Fruit fly (Drosophila melanogaster) whole organism, embryonic: ENCODE results near the gene lili.

Experiments used
- Ada2b ChIP-seq: fragments of 200-800 bp; sonication (Bioruptor generic); IDR thresholded peaks from 2 replicates; pipeline ENCODE4 v1.3.6; 2022; ENCODE audit warnings: missing biosample characterization, missing genetic modification characterization
- Awh ChIP-seq: fragments of 200-800 bp; sonication (Bioruptor generic); IDR thresholded peaks from 2 replicates; pipeline ENCODE4, ENCODE4 v1.3.6; 2022; ENCODE audit warnings: missing biosample characterization, missing genetic modification characterization
- CG11696 ChIP-seq: fragments of 200-800 bp; sonication (Bioruptor generic); IDR thresholded peaks from 2 replicates; pipeline ENCODE4 v1.3.6; 2022; ENCODE audit warnings: missing biosample characterization, missing genetic modification characterization
- CG12299 ChIP-seq: fragments of 200-800 bp; sonication (Bioruptor generic); optimal IDR thresholded peaks from 2 replicates; lab custom pipeline; 2018; ENCODE audit warnings: missing biosample characterization, mild to moderate bottlenecking, missing genetic modification characterization
- CG13123 ChIP-seq: fragments of 200-800 bp; sonication (Bioruptor generic); optimal IDR thresholded peaks from 2 replicates; lab custom pipeline; 2016; ENCODE audit warnings: missing biosample characterization, missing genetic modification characterization
- CG13894 ChIP-seq: fragments of 200-800 bp; sonication (Bioruptor generic); optimal IDR thresholded peaks from 3 replicates; lab custom pipeline; 2018; ENCODE audit warnings: missing biosample characterization, mild to moderate bottlenecking, missing genetic modification characterization, moderate library complexity
- CG15073 ChIP-seq: fragments of 200-800 bp; sonication (Bioruptor generic); optimal IDR thresholded peaks from 2 replicates; lab custom pipeline; 2016; ENCODE audit warnings: missing biosample characterization, missing genetic modification characterization
- CG17359 ChIP-seq: fragments of 200-800 bp; sonication (Bioruptor generic); optimal IDR thresholded peaks from 3 replicates; lab custom pipeline; 2018; ENCODE audit warnings: missing biosample characterization, mild to moderate bottlenecking, missing genetic modification characterization, moderate library complexity
- CG18599 ChIP-seq: fragments of 200-800 bp; sonication (Bioruptor generic); optimal IDR thresholded peaks from 3 replicates; lab custom pipeline; 2017; ENCODE audit warnings: missing biosample characterization, missing genetic modification characterization, mild to moderate bottlenecking, moderate library complexity, missing genetic modification reagents
- CG30020 ChIP-seq: fragments of 200-800 bp; optimal IDR thresholded peaks from 2 replicates; lab custom pipeline; 2019; ENCODE audit warnings: missing biosample characterization, mild to moderate bottlenecking, missing genetic modification characterization, moderate library complexity
- CG30431 ChIP-seq: fragments of 200-800 bp; sonication (Bioruptor generic); optimal IDR thresholded peaks from 2 replicates; lab custom pipeline; 2017; ENCODE audit warnings: missing biosample characterization, missing genetic modification characterization
- CG43689 ChIP-seq: fragments of 200-800 bp; sonication (Bioruptor generic); IDR thresholded peaks from 2 replicates; pipeline ENCODE4 v1.3.6; 2022; ENCODE audit warnings: missing biosample characterization, missing genetic modification characterization
- CG4820 ChIP-seq: fragments of 200-800 bp; sonication (Bioruptor generic); optimal IDR thresholded peaks from 3 replicates; lab custom pipeline; 2016; ENCODE audit warnings: missing biosample characterization, missing genetic modification characterization
- CG6175 ChIP-seq: fragments of 200-800 bp; sonication (Bioruptor generic); IDR thresholded peaks from 3 replicates; pipeline ENCODE4 v1.3.6; 2022; ENCODE audit warnings: missing biosample characterization, missing genetic modification characterization
- Chrac-16 ChIP-seq: fragments of 200-800 bp; sonication (Bioruptor generic); optimal IDR thresholded peaks from 3 replicates; lab custom pipeline; 2016; ENCODE audit warnings: missing biosample characterization, missing genetic modification characterization
- D19B ChIP-seq: fragments of 200-800 bp; sonication (Bioruptor generic); optimal IDR thresholded peaks from 2 replicates; lab custom pipeline; 2017; ENCODE audit warnings: missing biosample characterization, mild to moderate bottlenecking, missing genetic modification characterization
- H2.0 ChIP-seq: fragments of 200-800 bp; sonication (Bioruptor generic); IDR thresholded peaks from 2 replicates; pipeline ENCODE4 v1.3.6; 2022; ENCODE audit warnings: missing biosample characterization, missing genetic modification characterization
- HLH54F ChIP-seq: fragments of 200-800 bp; sonication (Bioruptor generic); optimal IDR thresholded peaks from 3 replicates; lab custom pipeline; 2016; ENCODE audit warnings: missing biosample characterization, missing genetic modification characterization
- Hr3 ChIP-seq: fragments of 200-800 bp; sonication (Bioruptor generic); optimal IDR thresholded peaks from 3 replicates; lab custom pipeline; 2016; ENCODE audit warnings: missing biosample characterization, missing genetic modification characterization
- Hsf ChIP-seq: fragments of 200-800 bp; sonication (Bioruptor generic); optimal IDR thresholded peaks from 3 replicates; lab custom pipeline; 2016; ENCODE audit warnings: missing biosample characterization, missing genetic modification characterization
- Max ChIP-seq: fragments of 200-800 bp; sonication (Bioruptor generic); optimal IDR thresholded peaks from 2 replicates; lab custom pipeline; 2016; ENCODE audit warnings: missing biosample characterization, mild to moderate bottlenecking, missing genetic modification characterization
- NC2β ChIP-seq: fragments of 200-800 bp; sonication (Bioruptor generic); optimal IDR thresholded peaks from 2 replicates; lab custom pipeline; 2016; ENCODE audit warnings: missing biosample characterization, missing genetic modification characterization
- NK7.1 ChIP-seq: fragments of 200-800 bp; sonication (Bioruptor generic); optimal IDR thresholded peaks from 3 replicates; lab custom pipeline; 2016; ENCODE audit warnings: missing biosample characterization, missing genetic modification characterization
- Nf-YB ChIP-seq: fragments of 200-800 bp; sonication (Bioruptor generic); optimal IDR thresholded peaks from 3 replicates; lab custom pipeline; 2019; ENCODE audit warnings: missing biosample characterization, mild to moderate bottlenecking, missing genetic modification characterization, moderate library complexity
- Nf-YC ChIP-seq: fragments of 200-800 bp; optimal IDR thresholded peaks from 3 replicates; lab custom pipeline; 2019; ENCODE audit warnings: missing biosample characterization, mild to moderate bottlenecking, missing genetic modification characterization, moderate library complexity
- Sin3A ChIP-seq: fragments of >200 bp; optimal IDR thresholded peaks from 2 replicates; lab custom pipeline; 2018
- TFAM ChIP-seq: fragments of 200-800 bp; sonication (Bioruptor generic); optimal IDR thresholded peaks from 2 replicates; lab custom pipeline; 2017; ENCODE audit warnings: missing biosample characterization, missing genetic modification characterization, inconsistent platforms
- YL-1 ChIP-seq: fragments of 200-800 bp; sonication (Bioruptor generic); optimal IDR thresholded peaks from 3 replicates; lab custom pipeline; 2017; ENCODE audit warnings: missing biosample characterization, mild to moderate bottlenecking, missing genetic modification characterization
- ash1 ChIP-seq: fragments of 200-800 bp; sonication (Bioruptor generic); optimal IDR thresholded peaks from 2 replicates; lab custom pipeline; 2018; ENCODE audit warnings: missing biosample characterization, mild to moderate bottlenecking, missing genetic modification characterization
- disco-r ChIP-seq: fragments of 200-800 bp; sonication (Bioruptor generic); optimal IDR thresholded peaks from 2 replicates; lab custom pipeline; 2016; ENCODE audit warnings: missing biosample characterization, missing genetic modification characterization
- en ChIP-seq: fragments of 200-800 bp; sonication (Bioruptor generic); optimal IDR thresholded peaks from 2 replicates; lab custom pipeline; 2016; ENCODE audit warnings: missing biosample characterization, missing genetic modification characterization
- fd96Cb ChIP-seq: fragments of 200-800 bp; sonication (Bioruptor generic); optimal IDR thresholded peaks from 2 replicates; lab custom pipeline; 2018; ENCODE audit warnings: missing biosample characterization, mild to moderate bottlenecking, missing genetic modification characterization, moderate library complexity
- gce ChIP-seq: fragments of 200-800 bp; sonication (Bioruptor generic); IDR thresholded peaks from 3 replicates; pipeline ENCODE4 v1.3.6; 2022; ENCODE audit warnings: missing biosample characterization, missing genetic modification characterization
- grau ChIP-seq: fragments of 200-800 bp; optimal IDR thresholded peaks from 3 replicates; lab custom pipeline; 2019; ENCODE audit warnings: missing biosample characterization, mild to moderate bottlenecking, missing genetic modification characterization, moderate library complexity
- kah ChIP-seq: fragments of 200-800 bp; sonication (Bioruptor generic); optimal IDR thresholded peaks from 2 replicates; lab custom pipeline; 2018; ENCODE audit warnings: missing biosample characterization, mild to moderate bottlenecking, missing genetic modification characterization
- odd ChIP-seq: fragments of 200-800 bp; sonication (Bioruptor generic); optimal IDR thresholded peaks from 2 replicates; lab custom pipeline; 2017; ENCODE audit warnings: missing biosample characterization, mild to moderate bottlenecking, missing genetic modification characterization
- otp ChIP-seq: fragments of 200-800 bp; sonication (Bioruptor generic); IDR thresholded peaks from 3 replicates; pipeline ENCODE4, ENCODE4 v1.3.6; 2022; ENCODE audit warnings: missing biosample characterization, missing genetic modification characterization
- pan ChIP-seq, 4 experiments: fragments of >200 bp in 3 of 4; fragments of 200-800 bp in 1 of 4; sonication (Bioruptor generic) in 1 of 4; optimal IDR thresholded peaks in 3 of 4; IDR thresholded peaks in 1 of 4; 2 replicates each; pipeline versions ENCODE4 v1.3.6 to Lab custom; 2017 to 2022; ENCODE audit warnings: missing biosample characterization in 2 of 4, missing genetic modification characterization in 2 of 4, mixed read lengths in 1 of 4
- phol ChIP-seq: fragments of 200-800 bp; sonication (Bioruptor generic); optimal IDR thresholded peaks from 3 replicates; lab custom pipeline; 2018; ENCODE audit warnings: missing biosample characterization, mild to moderate bottlenecking, missing genetic modification characterization, moderate library complexity
- repo ChIP-seq: fragments of 200-800 bp; sonication (Bioruptor generic); optimal IDR thresholded peaks from 2 replicates; lab custom pipeline; 2016; ENCODE audit warnings: missing biosample characterization, missing genetic modification characterization
- sd ChIP-seq: fragments of 200-800 bp; sonication (Bioruptor generic); optimal IDR thresholded peaks from 3 replicates; lab custom pipeline; 2018; ENCODE audit warnings: missing biosample characterization, mild to moderate bottlenecking, missing genetic modification characterization, moderate library complexity
- shn ChIP-seq: fragments of 200-800 bp; sonication (Bioruptor generic); optimal IDR thresholded peaks from 3 replicates; lab custom pipeline; 2016; ENCODE audit warnings: missing biosample characterization, missing genetic modification characterization
- slp2 ChIP-seq: fragments of 200-800 bp; sonication (Bioruptor generic); optimal IDR thresholded peaks from 2 replicates; lab custom pipeline; 2016; ENCODE audit warnings: missing biosample characterization, missing genetic modification characterization
- stc ChIP-seq: fragments of 200-800 bp; sonication (Bioruptor generic); IDR thresholded peaks from 2 replicates; pipeline ENCODE4 v1.3.6; 2022; ENCODE audit warnings: missing biosample characterization, missing genetic modification characterization
- stwl ChIP-seq: fragments of 200-800 bp; sonication (Bioruptor generic); optimal IDR thresholded peaks from 3 replicates; lab custom pipeline; 2018; ENCODE audit warnings: missing biosample characterization, mild to moderate bottlenecking, missing genetic modification characterization, moderate library complexity
- unpg ChIP-seq: fragments of 200-800 bp; sonication (Bioruptor generic); optimal IDR thresholded peaks from 3 replicates; lab custom pipeline; 2018; ENCODE audit warnings: missing biosample characterization, mild to moderate bottlenecking, missing genetic modification characterization, moderate library complexity
- vnd ChIP-seq: fragments of 200-800 bp; sonication (Bioruptor generic); IDR thresholded peaks from 3 replicates; pipeline ENCODE4 v1.3.6; 2022; ENCODE audit warnings: missing biosample characterization, missing genetic modification characterization; ENCODE audit not compliant: partially characterized antibody
- zf30C ChIP-seq: fragments of 200-800 bp; sonication (Bioruptor generic); optimal IDR thresholded peaks from 3 replicates; lab custom pipeline; 2018; ENCODE audit warnings: missing biosample characterization, mild to moderate bottlenecking, missing genetic modification characterization

lili gene

DNA sequence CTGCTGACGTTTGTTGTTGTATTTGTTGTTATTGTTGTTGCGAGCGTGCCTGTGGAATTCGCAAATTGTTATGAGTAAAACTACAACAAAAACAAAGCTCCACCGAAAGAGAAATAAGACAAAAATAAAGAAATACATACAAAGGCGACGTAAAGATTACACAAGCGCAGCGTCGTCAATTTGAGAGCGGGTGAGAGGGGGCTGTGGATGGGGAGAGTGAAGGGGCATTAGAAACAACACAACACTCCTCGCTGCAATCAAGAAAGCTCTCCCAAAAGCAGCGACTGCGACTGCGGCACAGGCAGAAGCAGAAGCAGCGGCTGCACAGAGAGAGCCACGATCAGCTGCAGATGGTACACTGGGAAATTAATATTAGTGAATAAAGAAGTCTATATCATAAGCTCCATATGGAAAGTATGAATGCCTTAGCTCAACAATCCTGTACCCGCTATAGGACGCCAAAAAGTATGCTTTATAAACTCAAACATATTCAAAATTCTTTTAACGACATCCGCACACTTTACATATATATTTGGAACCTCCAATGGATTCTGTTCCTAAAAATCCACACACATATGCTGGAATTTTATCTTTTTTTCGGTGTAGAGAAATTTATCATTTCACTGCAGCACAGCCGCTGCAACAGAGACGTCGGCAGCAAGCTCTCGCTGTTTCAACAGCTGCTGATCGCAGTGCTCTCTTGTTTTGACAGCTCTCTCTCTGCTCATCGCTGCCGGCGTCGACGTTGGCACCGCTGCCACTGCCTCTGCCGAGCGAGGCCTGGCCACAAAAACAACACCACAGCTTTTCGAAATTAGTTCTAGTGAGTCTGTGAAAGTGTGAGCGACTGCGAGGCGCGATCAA lies 45.0 kb downstream of the lili start, which contains the start of gene CG13631 (continued):
- peak; percentile 97 for TF ChIP-seq CG4820 (GFP tag; lab: Kevin White, UChicago)
- peak; percentile 90 for TF ChIP-seq repo (GFP tag; lab: Kevin White, UChicago)
- peak; percentile 77 for TF ChIP-seq H2.0 (GFP tag; lab: Robert Waterston, UW)
- TF ChIP-seq CG15073, result peak; percentile 82
- TF ChIP-seq NK7.1, result peak; percentile 79
- TF ChIP-seq CG17359 (tag; lab: Kevin White, UChicago), result peak; percentile 96
- no peak for TF ChIP-seq Sin3A
- peak; percentile 98 for TF ChIP-seq fd96Cb (tag; lab: Kevin White, UChicago)
- peak; percentile 32 for TF ChIP-seq YL-1 (GFP tag; lab: Kevin White, UChicago)
- peak; percentile 97 for TF ChIP-seq slp2 (GFP tag; lab: Kevin White, UChicago)
- TF ChIP-seq NC2β (GFP tag; lab: Kevin White, UChicago), result peak; percentile 95
- no peak for TF ChIP-seq ash1 (GFP tag; lab: Kevin White, UChicago)
- TF ChIP-seq Hr3 (GFP tag; lab: Kevin White, UChicago), result peak; percentile 95
- peak; percentile 92 for TF ChIP-seq grau (tag; lab: Kevin White, UChicago)
- TF ChIP-seq stc, result peak; percentile 96
- TF ChIP-seq CG30431 (GFP tag; lab: Kevin White, UChicago), result peak; percentile 93
- peak; percentile 91 for TF ChIP-seq Max (GFP tag; lab: Kevin White, UChicago)
- peak; percentile 83 for TF ChIP-seq otp (GFP tag; lab: Robert Waterston, UW)
- TF ChIP-seq CG6175 (GFP tag; lab: Robert Waterston, UW), result no peak
- TF ChIP-seq stwl, result no peak
- TF ChIP-seq Awh (GFP tag; lab: Robert Waterston, UW), result peak; percentile 88
- peak; percentile 78 for TF ChIP-seq CG12299 (tag; lab: Kevin White, UChicago)
- peak; percentile 82 for TF ChIP-seq Ada2b (GFP tag; lab: Robert Waterston, UW)
- peak; percentile 86 for TF ChIP-seq shn (GFP tag; lab: Kevin White, UChicago)
- no peak for TF ChIP-seq pan (optimal IDR thresholded peaks at IDR 0.05; lab: Kevin White, UChicago)
- peak in 1 of 2 experiments; percentile 89 for TF ChIP-seq pan (GFP tag; optimal IDR thresholded peaks at IDR 0.05 in 1 of 2, IDR thresholded peaks at IDR 0.05 in 1 of 2)
- TF ChIP-seq odd (GFP tag; lab: Kevin White, UChicago), result peak; percentile 88
- TF ChIP-seq sd (tag; lab: Kevin White, UChicago), result peak; percentile 72
- peak; percentile 72 for TF ChIP-seq TFAM (GFP tag; lab: Kevin White, UChicago)
- peak; percentile 80 for TF ChIP-seq Nf-YB (GFP tag; lab: Kevin White, UChicago)
- peak; percentile 61; the same call in 1 of the 2 replicates for TF ChIP-seq CG11696 (GFP tag; lab: Robert Waterston, UW)
- TF ChIP-seq CG43689 (GFP tag; lab: Robert Waterston, UW), result 0 out of 2 replicates have a peak, but pooled peaks have one; percentile 32
- peak; percentile 33 for TF ChIP-seq D19B (GFP tag; lab: Kevin White, UChicago)
- TF ChIP-seq gce (GFP tag; lab: Robert Waterston, UW), result peak; percentile 84
- peak; percentile 78 for TF ChIP-seq CG30020 (tag; lab: Kevin White, UChicago)
- TF ChIP-seq CG13894 (tag; lab: Kevin White, UChicago), result no peak
- peak; percentile 86 for TF ChIP-seq kah (GFP tag; lab: Kevin White, UChicago)
- peak; percentile 79 for TF ChIP-seq CG18599 (GFP tag; lab: Kevin White, UChicago)
- no peak for TF ChIP-seq vnd
- TF ChIP-seq unpg, result peak; percentile 95
- TF ChIP-seq phol (tag; lab: Kevin White, UChicago), result peak; percentile 98
- peak; percentile 93 for TF ChIP-seq Chrac-16 (GFP tag; lab: Kevin White, UChicago)
- TF ChIP-seq disco-r, result peak; percentile 86
- TF ChIP-seq HLH54F (GFP tag; lab: Kevin White, UChicago), result peak; percentile 73
- TF ChIP-seq Hsf (GFP tag; lab: Kevin White, UChicago), result peak; percentile 96
- peak; percentile 78 for TF ChIP-seq zf30C (GFP tag; lab: Kevin White, UChicago)
- peak; percentile 74 for TF ChIP-seq Nf-YC (tag; lab: Kevin White, UChicago)
- TF ChIP-seq en (GFP tag; lab: Kevin White, UChicago), result peak; percentile 91
- TF ChIP-seq CG13123 (GFP tag; lab: Kevin White, UChicago), result peak; percentile 88
